Worm (Caenorhabditis elegans): ENCODE measurements around the gene unc-60.

DNA sequence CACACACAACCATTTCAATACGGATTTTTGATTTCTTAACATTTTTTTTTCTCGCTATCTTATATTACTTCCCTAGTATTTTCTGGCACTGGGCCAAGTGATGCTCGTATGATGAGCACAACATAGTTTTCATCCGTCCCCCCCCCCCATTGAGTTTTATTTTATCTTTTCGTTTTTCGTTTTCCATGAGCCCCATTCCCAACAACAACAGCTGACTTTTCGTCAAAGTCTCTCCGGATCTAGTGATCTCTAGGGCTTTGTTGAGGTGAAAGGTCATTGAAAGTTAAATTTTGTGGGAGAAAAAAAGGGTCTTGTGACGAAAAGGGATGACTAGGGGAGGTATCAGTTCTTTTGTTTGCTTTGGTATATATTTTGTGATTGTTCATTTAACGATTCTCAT lies 6.0 kb downstream of the unc-60 start:
- no peak for TF ChIP-seq nhr-76 (tag; optimal IDR thresholded peaks at IDR 0.05)
- no peak for TF ChIP-seq snpc-4 (tag; optimal IDR thresholded peaks at IDR 0.05)
- no peak for TF ChIP-seq nhr-12 (tag; optimal IDR thresholded peaks at IDR 0.05)
- no peak for TF ChIP-seq unc-62 (GFP tag; optimal IDR thresholded peaks at IDR 0.05)
- TF ChIP-seq daf-12 (tag; optimal IDR thresholded peaks at IDR 0.05) = no peak
- no peak for TF ChIP-seq ceh-28 (tag; optimal IDR thresholded peaks at IDR 0.05)
- TF ChIP-seq skn-1 (tag; optimal IDR thresholded peaks at IDR 0.05) = no peak
- TF ChIP-seq nhr-67 (tag; optimal IDR thresholded peaks at IDR 0.05) = no peak
- no peak for TF ChIP-seq lin-39 (tag; optimal IDR thresholded peaks at IDR 0.05)
- TF ChIP-seq lsy-12 (tag; optimal IDR thresholded peaks at IDR 0.05) = no peak
- TF ChIP-seq elt-3 (tag; optimal IDR thresholded peaks at IDR 0.05) = no peak
- no peak for TF ChIP-seq fos-1 (tag; optimal IDR thresholded peaks at IDR 0.05)
- no peak for TF ChIP-seq nhr-11 (tag; optimal IDR thresholded peaks at IDR 0.05)
